Fruit fly (Drosophila melanogaster) whole organism, embryonic: ENCODE measurements around the gene NELF-B.

ENCODE experiments used
- Abd-B ChIP-seq: fragments of 200-800 bp; sonication (Bioruptor generic); optimal IDR thresholded peaks from 2 replicates; lab custom pipeline; 2018; ENCODE audit warnings: missing biosample characterization, mild to moderate bottlenecking, missing genetic modification characterization, moderate library complexity
- BtbVII ChIP-seq: fragments of 200-800 bp; sonication (Bioruptor generic); optimal IDR thresholded peaks from 3 replicates; lab custom pipeline; 2017; ENCODE audit warnings: missing biosample characterization, mild to moderate bottlenecking, missing genetic modification characterization
- C15 ChIP-seq: fragments of 200-800 bp; sonication (Bioruptor generic); IDR thresholded peaks from 3 replicates; pipeline ENCODE4 v1.3.6; 2022; ENCODE audit warnings: missing biosample characterization, missing genetic modification characterization
- CG10462 ChIP-seq: fragments of 200-800 bp; sonication (Bioruptor generic); optimal IDR thresholded peaks from 2 replicates; lab custom pipeline; 2016; ENCODE audit warnings: missing biosample characterization, missing genetic modification characterization
- CG1233 ChIP-seq: fragments of 200-800 bp; sonication (Bioruptor generic); optimal IDR thresholded peaks from 4 replicates; lab custom pipeline; 2018; ENCODE audit warnings: missing biosample characterization, mild to moderate bottlenecking, missing genetic modification characterization
- CG13775 ChIP-seq: fragments of 200-800 bp; sonication (Bioruptor generic); optimal IDR thresholded peaks from 3 replicates; lab custom pipeline; 2017; ENCODE audit warnings: missing biosample characterization, mild to moderate bottlenecking, missing genetic modification characterization
- CG13894 ChIP-seq: fragments of 200-800 bp; sonication (Bioruptor generic); optimal IDR thresholded peaks from 3 replicates; lab custom pipeline; 2018; ENCODE audit warnings: missing biosample characterization, mild to moderate bottlenecking, missing genetic modification characterization, moderate library complexity
- CG17385 ChIP-seq: fragments of 200-800 bp; sonication (Bioruptor generic); optimal IDR thresholded peaks from 3 replicates; lab custom pipeline; 2018; ENCODE audit warnings: missing biosample characterization, mild to moderate bottlenecking, missing genetic modification characterization
- CG1832 ChIP-seq: fragments of 200-800 bp; sonication (Bioruptor generic); optimal IDR thresholded peaks from 2 replicates; lab custom pipeline; 2017; ENCODE audit warnings: missing biosample characterization, mild to moderate bottlenecking, missing genetic modification characterization, inconsistent platforms
- CG2889 ChIP-seq: fragments of 200-800 bp; sonication (Bioruptor generic); IDR thresholded peaks from 3 replicates; pipeline ENCODE4 v1.3.6; 2022; ENCODE audit warnings: missing biosample characterization, missing genetic modification characterization
- CG33213 ChIP-seq: fragments of 200-800 bp; sonication (Bioruptor generic); optimal IDR thresholded peaks from 3 replicates; lab custom pipeline; 2016; ENCODE audit warnings: missing biosample characterization, missing genetic modification characterization
- CG6254 ChIP-seq: fragments of 200-800 bp; sonication (Bioruptor generic); optimal IDR thresholded peaks from 3 replicates; lab custom pipeline; 2017; ENCODE audit warnings: mild to moderate bottlenecking, missing biosample characterization, missing genetic modification reagents, missing genetic modification characterization
- CG7372 ChIP-seq: fragments of 200-800 bp; sonication (Bioruptor generic); IDR thresholded peaks from 2 replicates; pipeline ENCODE4 v1.3.6; 2022; ENCODE audit warnings: missing biosample characterization, missing genetic modification characterization
- CG7839 ChIP-seq: fragments of 200-800 bp; sonication (Bioruptor generic); optimal IDR thresholded peaks from 3 replicates; lab custom pipeline; 2018; ENCODE audit warnings: missing biosample characterization, mild to moderate bottlenecking, missing genetic modification characterization, moderate library complexity
- CG8089 ChIP-seq: fragments of 200-800 bp; sonication (Bioruptor generic); optimal IDR thresholded peaks from 3 replicates; lab custom pipeline; 2016; ENCODE audit warnings: missing biosample characterization, missing genetic modification characterization
- Chrac-16 ChIP-seq: fragments of 200-800 bp; sonication (Bioruptor generic); optimal IDR thresholded peaks from 3 replicates; lab custom pipeline; 2016; ENCODE audit warnings: missing biosample characterization, missing genetic modification characterization
- Dbx ChIP-seq: fragments of 200-800 bp; sonication (Bioruptor generic); IDR thresholded peaks from 3 replicates; pipeline ENCODE4 v1.3.6; 2022; ENCODE audit warnings: missing biosample characterization, missing genetic modification characterization
- Dp ChIP-seq: fragments of 200-800 bp; sonication (Bioruptor generic); optimal IDR thresholded peaks from 2 replicates; lab custom pipeline; 2018; ENCODE audit warnings: missing biosample characterization, mild to moderate bottlenecking, missing genetic modification characterization, moderate library complexity
- Hand ChIP-seq: fragments of 200-800 bp; sonication (Bioruptor generic); optimal IDR thresholded peaks from 2 replicates; lab custom pipeline; 2017; ENCODE audit warnings: mild to moderate bottlenecking, missing biosample characterization, missing genetic modification reagents, missing genetic modification characterization
- Hr78 ChIP-seq, 2 experiments: fragments of 200-800 bp in 1 of 2; fragments of >200 bp in 1 of 2; sonication (Bioruptor generic) in 1 of 2; optimal IDR thresholded peaks; 2 replicates each; lab custom pipeline; 2017 to 2019; ENCODE audit warnings: missing biosample characterization in 2 of 2, missing genetic modification characterization in 2 of 2, mild to moderate bottlenecking in 1 of 2, moderate library complexity in 1 of 2
- Mad ChIP-seq: fragments of 200-800 bp; sonication (Bioruptor generic); optimal IDR thresholded peaks from 2 replicates; lab custom pipeline; 2016; ENCODE audit warnings: missing biosample characterization, missing genetic modification characterization
- Mes4 ChIP-seq: fragments of 200-800 bp; sonication (Bioruptor generic); optimal IDR thresholded peaks from 2 replicates; lab custom pipeline; 2016; ENCODE audit warnings: missing biosample characterization, missing genetic modification characterization
- NC2α ChIP-seq: fragments of 200-800 bp; sonication (Bioruptor generic); optimal IDR thresholded peaks from 2 replicates; lab custom pipeline; 2016; ENCODE audit warnings: missing biosample characterization, missing genetic modification characterization
- Opbp ChIP-seq: fragments of 200-800 bp; sonication (Bioruptor generic); IDR thresholded peaks from 3 replicates; pipeline ENCODE4 v1.3.6; 2022; ENCODE audit warnings: missing biosample characterization, missing genetic modification characterization; ENCODE audit not compliant: partially characterized antibody
- PHDP ChIP-seq: fragments of 200-800 bp; sonication (Bioruptor generic); optimal IDR thresholded peaks from 3 replicates; lab custom pipeline; 2018; ENCODE audit warnings: missing biosample characterization, mild to moderate bottlenecking, missing genetic modification characterization, moderate library complexity
- Taf1 ChIP-seq: fragments of 200-800 bp; sonication (Bioruptor generic); IDR thresholded peaks from 2 replicates; pipeline ENCODE4 v1.3.6; 2022; ENCODE audit warnings: missing biosample characterization, missing genetic modification characterization
- Trl ChIP-seq, 3 experiments: fragments of >200 bp in 2 of 3; fragments of 200-800 bp in 1 of 3; sonication (Bioruptor generic) in 1 of 3; optimal IDR thresholded peaks; 2 replicates in 1 of 3; 3 replicates in 2 of 3; lab custom pipeline; 2016 to 2017; ENCODE audit warnings: missing biosample characterization in 1 of 3, missing genetic modification characterization in 1 of 3
- Xbp1 ChIP-seq: fragments of 200-800 bp; sonication (Bioruptor generic); optimal IDR thresholded peaks from 3 replicates; lab custom pipeline; 2016; ENCODE audit warnings: missing biosample characterization, mild to moderate bottlenecking, missing genetic modification characterization
- ash1 ChIP-seq: fragments of 200-800 bp; sonication (Bioruptor generic); optimal IDR thresholded peaks from 2 replicates; lab custom pipeline; 2018; ENCODE audit warnings: missing biosample characterization, mild to moderate bottlenecking, missing genetic modification characterization
- bab2 ChIP-seq: fragments of 200-800 bp; sonication (Bioruptor generic); optimal IDR thresholded peaks from 2 replicates; lab custom pipeline; 2016; ENCODE audit warnings: missing biosample characterization, missing genetic modification characterization
- bbx ChIP-seq: fragments of 200-800 bp; sonication (Bioruptor generic); IDR thresholded peaks from 2 replicates; pipeline ENCODE4 v1.3.6; 2022; ENCODE audit warnings: missing biosample characterization, missing genetic modification characterization; ENCODE audit not compliant: partially characterized antibody
- grau ChIP-seq: fragments of 200-800 bp; optimal IDR thresholded peaks from 3 replicates; lab custom pipeline; 2019; ENCODE audit warnings: missing biosample characterization, mild to moderate bottlenecking, missing genetic modification characterization, moderate library complexity
- insv ChIP-seq, 2 experiments: fragments of 200-800 bp; sonication (Bioruptor generic); optimal IDR thresholded peaks; 3 replicates each; lab custom pipeline; 2016 to 2018; ENCODE audit warnings: missing biosample characterization in 2 of 2, missing genetic modification characterization in 2 of 2
- kah ChIP-seq: fragments of 200-800 bp; sonication (Bioruptor generic); optimal IDR thresholded peaks from 2 replicates; lab custom pipeline; 2018; ENCODE audit warnings: missing biosample characterization, mild to moderate bottlenecking, missing genetic modification characterization
- nmo ChIP-seq: fragments of 200-800 bp; sonication (Bioruptor generic); optimal IDR thresholded peaks from 2 replicates; lab custom pipeline; 2018; ENCODE audit warnings: missing biosample characterization, mild to moderate bottlenecking, missing genetic modification characterization, moderate library complexity
- nom ChIP-seq: fragments of 200-800 bp; sonication (Bioruptor generic); optimal IDR thresholded peaks from 2 replicates; lab custom pipeline; 2017; ENCODE audit warnings: missing biosample characterization, missing genetic modification characterization, mild to moderate bottlenecking, moderate library complexity, missing genetic modification reagents
- pb ChIP-seq: fragments of 200-800 bp; sonication (Bioruptor generic); optimal IDR thresholded peaks from 3 replicates; lab custom pipeline; 2016; ENCODE audit warnings: missing biosample characterization, missing genetic modification characterization
- psq ChIP-seq: fragments of 200-800 bp; sonication (Bioruptor generic); optimal IDR thresholded peaks from 2 replicates; lab custom pipeline; 2017; ENCODE audit warnings: missing biosample characterization, missing genetic modification characterization
- pum ChIP-seq: fragments of 200-800 bp; sonication (Bioruptor generic); optimal IDR thresholded peaks from 2 replicates; lab custom pipeline; 2016; ENCODE audit warnings: missing biosample characterization, missing genetic modification characterization
- rib ChIP-seq: fragments of 200-800 bp; sonication (Bioruptor generic); IDR thresholded peaks from 2 replicates; pipeline ENCODE4 v1.3.6; 2022; ENCODE audit warnings: missing biosample characterization, missing genetic modification characterization
- ro ChIP-seq: fragments of 200-800 bp; sonication (Bioruptor generic); IDR thresholded peaks from 2 replicates; pipeline ENCODE4 v1.3.6; 2022; ENCODE audit warnings: missing biosample characterization, missing genetic modification characterization
- sens-2 ChIP-seq: fragments of 200-800 bp; sonication (Bioruptor generic); IDR thresholded peaks from 2 replicates; pipeline ENCODE4 v1.3.6; 2022; ENCODE audit warnings: missing biosample characterization, missing genetic modification characterization
- sug ChIP-seq: fragments of 200-800 bp; optimal IDR thresholded peaks from 2 replicates; lab custom pipeline; 2019; ENCODE audit warnings: missing biosample characterization, mild to moderate bottlenecking, missing genetic modification characterization, moderate library complexity
- tll ChIP-seq, 2 experiments: fragments of 200-800 bp in 1 of 2; fragments of >200 bp in 1 of 2; sonication (Bioruptor generic) in 1 of 2; optimal IDR thresholded peaks; 2 replicates each; lab custom pipeline; 2017 to 2019; ENCODE audit warnings: missing biosample characterization in 2 of 2, missing genetic modification characterization in 2 of 2, mild to moderate bottlenecking in 1 of 2, moderate library complexity in 1 of 2
- tx ChIP-seq: fragments of 200-800 bp; sonication (Bioruptor generic); optimal IDR thresholded peaks from 2 replicates; lab custom pipeline; 2016; ENCODE audit warnings: missing biosample characterization, missing genetic modification characterization
- vnd ChIP-seq: fragments of 200-800 bp; sonication (Bioruptor generic); IDR thresholded peaks from 3 replicates; pipeline ENCODE4 v1.3.6; 2022; ENCODE audit warnings: missing biosample characterization, missing genetic modification characterization; ENCODE audit not compliant: partially characterized antibody
- wor ChIP-seq: fragments of 200-800 bp; sonication (Bioruptor generic); IDR thresholded peaks from 2 replicates; pipeline ENCODE4 v1.3.6; 2022; ENCODE audit warnings: missing biosample characterization, missing genetic modification characterization

NELF-B gene

dm6 chrX:7708942-7709707, 19.0 kb downstream of the NELF-B start, which contains the start of gene CHES-1-like (continued):
- TF ChIP-seq Trl (optimal IDR thresholded peaks at IDR 0.05; lab: Kevin White, UChicago) = peak in 1 of 2 experiments; percentile 59
- TF ChIP-seq Trl (GFP tag; optimal IDR thresholded peaks at IDR 0.05; lab: Kevin White, UChicago) = peak; percentile 90
- TF ChIP-seq Chrac-16 (GFP tag; lab: Kevin White, UChicago) = peak; percentile 87
- TF ChIP-seq Xbp1 (GFP tag; lab: Kevin White, UChicago) = peak; percentile 88
- no peak for TF ChIP-seq C15 (GFP tag; lab: Robert Waterston, UW)
- TF ChIP-seq nmo = peak; percentile 97
- TF ChIP-seq rib (GFP tag; lab: Robert Waterston, UW) = no peak
- peak; percentile 91 for TF ChIP-seq bab2 (GFP tag; lab: Kevin White, UChicago)
- peak; percentile 95 for TF ChIP-seq CG7839
- TF ChIP-seq nom (GFP tag; lab: Kevin White, UChicago) = peak; percentile 74
- TF ChIP-seq CG33213 (GFP tag; lab: Kevin White, UChicago) = peak; percentile 84
- TF ChIP-seq Hr78 (GFP tag; optimal IDR thresholded peaks at IDR 0.05; lab: Kevin White, UChicago) = peak in 1 of 2 experiments; percentile 91
- peak; percentile 92 for TF ChIP-seq tx
- TF ChIP-seq CG7372 = peak; percentile 72; the same call in 1 of the 2 replicates
- TF ChIP-seq tll (GFP tag; optimal IDR thresholded peaks at IDR 0.05; lab: Kevin White, UChicago) = no peak
- TF ChIP-seq PHDP (tag; lab: Kevin White, UChicago) = peak; percentile 85
- peak; percentile 82 for TF ChIP-seq kah (GFP tag; lab: Kevin White, UChicago)
- peak; percentile 87 for TF ChIP-seq Mad (GFP tag; lab: Kevin White, UChicago)
- peak; percentile 88 for TF ChIP-seq CG13775 (GFP tag; lab: Kevin White, UChicago)
- TF ChIP-seq insv (GFP tag; optimal IDR thresholded peaks at IDR 0.05; lab: Kevin White, UChicago) = peak; percentile 1 to 59
- peak; percentile 93 for TF ChIP-seq pb (GFP tag; lab: Kevin White, UChicago)
- no peak for TF ChIP-seq sens-2
- TF ChIP-seq ash1 (GFP tag; lab: Kevin White, UChicago) = no peak
- TF ChIP-seq grau (tag; lab: Kevin White, UChicago) = peak; percentile 92
- peak; percentile 44; the same call in 1 of the 2 replicates for TF ChIP-seq Taf1 (GFP tag; lab: Robert Waterston, UW)
- peak; percentile 82 for TF ChIP-seq wor (GFP tag; lab: Robert Waterston, UW)
- peak; percentile 84 for TF ChIP-seq CG10462 (GFP tag; lab: Kevin White, UChicago)
- peak; percentile 55 for TF ChIP-seq psq (GFP tag; lab: Kevin White, UChicago)
- TF ChIP-seq CG2889 = 0 out of 3 replicates have a peak, but pooled peaks have one; percentile 66
- peak; percentile 86 for TF ChIP-seq sug (tag; lab: Kevin White, UChicago)
- TF ChIP-seq Abd-B = peak; percentile 93
- TF ChIP-seq CG8089 (GFP tag; lab: Kevin White, UChicago) = peak; percentile 88
- TF ChIP-seq BtbVII (GFP tag; lab: Kevin White, UChicago) = peak; percentile 94
- no peak for TF ChIP-seq bbx
- TF ChIP-seq vnd = 0 out of 3 replicates have a peak, but pooled peaks have one; percentile 36
- peak; percentile 88 for TF ChIP-seq CG1233 (GFP tag; lab: Kevin White, UChicago)
- TF ChIP-seq NC2α (GFP tag; lab: Kevin White, UChicago) = peak; percentile 74
- TF ChIP-seq CG13894 = peak; percentile 67
- peak; percentile 89 for TF ChIP-seq Mes4
- peak; percentile 77 for TF ChIP-seq Dbx
- TF ChIP-seq CG1832 = no peak
- peak; percentile 89 for TF ChIP-seq CG17385 (GFP tag; lab: Kevin White, UChicago)
- peak; percentile 91 for TF ChIP-seq pum (GFP tag; lab: Kevin White, UChicago)
- TF ChIP-seq Dp (GFP tag; lab: Kevin White, UChicago) = no peak
- TF ChIP-seq Hand (GFP tag; lab: Kevin White, UChicago) = peak; percentile 86
- no peak for TF ChIP-seq Opbp (GFP tag; lab: Robert Waterston, UW)
- peak; percentile 69 for TF ChIP-seq ro (GFP tag; lab: Robert Waterston, UW)
- TF ChIP-seq CG6254 (GFP tag; lab: Kevin White, UChicago) = peak; percentile 84
